Worm (Caenorhabditis elegans): ENCODE data around the gene cct-1.

cct-1 gene

DNA sequence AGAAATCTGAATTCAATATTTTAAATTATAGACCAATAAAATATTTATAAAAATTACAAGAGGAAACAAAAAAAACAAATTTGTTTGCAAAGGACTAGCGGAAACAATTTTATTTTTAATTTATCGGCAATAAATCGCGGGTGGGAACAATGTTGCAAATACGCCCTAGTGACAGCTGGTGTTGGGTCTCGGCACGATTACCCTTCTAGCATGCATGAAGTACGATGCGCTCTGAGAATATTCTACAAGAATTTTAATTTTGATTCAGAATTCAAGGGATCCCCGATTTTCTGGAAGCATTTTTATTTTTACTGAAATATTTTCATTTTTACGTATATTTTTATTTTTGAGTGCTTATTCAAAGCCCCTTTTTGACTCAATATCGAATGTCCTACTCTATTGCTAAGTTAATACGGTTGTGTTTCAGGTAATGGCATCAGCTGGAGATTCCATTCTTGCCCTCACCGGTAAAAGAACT lies at the start of gene cct-1, which contains the start of gene mig-5 (continued):
- no peak for TF ChIP-seq ztf-22 (GFP tag; optimal IDR thresholded peaks at IDR 0.05)
- TF ChIP-seq madf-10 (tag; optimal IDR thresholded peaks at IDR 0.05): peak; percentile 86
- peak; percentile 74 for TF ChIP-seq ztf-26 (tag; optimal IDR thresholded peaks at IDR 0.05)
- peak; percentile 54 for TF ChIP-seq him-1 (tag; optimal IDR thresholded peaks at IDR 0.05)
- TF ChIP-seq chd-7 (tag; optimal IDR thresholded peaks at IDR 0.05): peak; percentile 7
- TF ChIP-seq cebp-2 (GFP tag; IDR thresholded peaks at IDR 0.05): no peak
- TF ChIP-seq hlh-12 (tag; optimal IDR thresholded peaks at IDR 0.05): no peak
- TF ChIP-seq F57C9.4 (tag; optimal IDR thresholded peaks at IDR 0.05): no peak
- TF ChIP-seq ZK185.1 (tag; optimal IDR thresholded peaks at IDR 0.05; ENCODE audit: poor library complexity, severe bottlenecking): peak; percentile 96
- no peak for TF ChIP-seq lag-1 (GFP tag; IDR thresholded peaks at IDR 0.05)
- peak; percentile 46 for TF ChIP-seq B0035.1 (tag; optimal IDR thresholded peaks at IDR 0.05)
- no peak for TF ChIP-seq ceh-58 (GFP tag; IDR thresholded peaks at IDR 0.05)
- TF ChIP-seq snpc-4 (GFP tag; optimal IDR thresholded peaks at IDR 0.05): peak; percentile 57
- peak; percentile 75 to 83 (median 76) for TF ChIP-seq snpc-4 (tag; optimal IDR thresholded peaks at IDR 0.05)
- peak; percentile 84 for TF ChIP-seq tlf-1 (GFP tag; optimal IDR thresholded peaks at IDR 0.05)
- no peak for TF ChIP-seq Y53F4B.3 (GFP tag; IDR thresholded peaks at IDR 0.05)
- peak; percentile 79 for TF ChIP-seq lsl-1 (GFP tag; optimal IDR thresholded peaks at IDR 0.05)
- TF ChIP-seq hmg-1.2 (GFP tag; IDR thresholded peaks at IDR 0.05): peak; percentile 75
- no peak for TF ChIP-seq bed-2 (GFP tag; IDR thresholded peaks at IDR 0.05)
- no peak for TF ChIP-seq ama-1 (optimal IDR thresholded peaks at IDR 0.05)
- TF ChIP-seq ama-1 (GFP tag; optimal IDR thresholded peaks at IDR 0.05): no peak
- TF ChIP-seq unc-130 (GFP tag; optimal IDR thresholded peaks at IDR 0.05): peak; percentile 67
- 0 out of 2 replicates have a peak, but pooled peaks have one; percentile 18 for TF ChIP-seq ztf-28 (GFP tag; IDR thresholded peaks at IDR 0.05)
- peak; percentile 73 for TF ChIP-seq atf-7 (tag; optimal IDR thresholded peaks at IDR 0.05)
- TF ChIP-seq snpc-3.4 (tag; optimal IDR thresholded peaks at IDR 0.05): peak; percentile 26
- peak; percentile 73; the same call in 1 of the 2 replicates for TF ChIP-seq hmg-20 (GFP tag; IDR thresholded peaks at IDR 0.05)
- TF ChIP-seq mxl-1 (tag; optimal IDR thresholded peaks at IDR 0.05): no peak
- TF ChIP-seq ztf-18 (tag; optimal IDR thresholded peaks at IDR 0.05): peak; percentile 77
- TF ChIP-seq snpc-1.1 (tag; optimal IDR thresholded peaks at IDR 0.05; ENCODE audit: insufficient read depth): peak; percentile 0
- TF ChIP-seq ceh-27 (GFP tag; optimal IDR thresholded peaks at IDR 0.05): peak; percentile 84
- TF ChIP-seq lin-54 (GFP tag; optimal IDR thresholded peaks at IDR 0.05): peak; percentile 90
- TF ChIP-seq attf-3 (GFP tag; conservative IDR thresholded peaks at IDR 0.05): peak; percentile 79
- peak; percentile 96 for TF ChIP-seq attf-5 (GFP tag; optimal IDR thresholded peaks at IDR 0.05)
- no peak for TF ChIP-seq nfya-1 (tag; optimal IDR thresholded peaks at IDR 0.05; ENCODE audit: borderline replicate concordance, insufficient read depth)
- peak; percentile 83 for TF ChIP-seq F23B12.7 (tag; optimal IDR thresholded peaks at IDR 0.05; ENCODE audit: insufficient read depth)
- TF ChIP-seq F33H1.4 (GFP tag; IDR thresholded peaks at IDR 0.05): peak; percentile 100
- peak; percentile 74 for TF ChIP-seq lir-1 (GFP tag; conservative IDR thresholded peaks at IDR 0.05)
- TF ChIP-seq sptf-2 (GFP tag; optimal IDR thresholded peaks at IDR 0.05): no peak
- TF ChIP-seq mcd-1 (GFP tag; IDR thresholded peaks at IDR 0.05): peak; percentile 99
- TF ChIP-seq T26A5.8 (tag; optimal IDR thresholded peaks at IDR 0.05): no peak
- no peak for TF ChIP-seq fkh-3 (tag; optimal IDR thresholded peaks at IDR 0.05)
- TF ChIP-seq somi-1 (GFP tag; optimal IDR thresholded peaks at IDR 0.05): peak; percentile 87
- TF ChIP-seq ztf-3 (GFP tag; optimal IDR thresholded peaks at IDR 0.05): peak; percentile 27
- TF ChIP-seq sea-2 (GFP tag; IDR thresholded peaks at IDR 0.05): no peak
- 0 out of 2 replicates have a peak, but pooled peaks have one; percentile 33 for TF ChIP-seq attf-6 (GFP tag; IDR thresholded peaks at IDR 0.05)
- peak; percentile 30 for TF ChIP-seq die-1 (tag; optimal IDR thresholded peaks at IDR 0.05)
- TF ChIP-seq nhr-27 (tag; optimal IDR thresholded peaks at IDR 0.05): no peak
- peak; percentile 81 for TF ChIP-seq C17E4.6 (GFP tag; IDR thresholded peaks at IDR 0.05)
- TF ChIP-seq Y67H2A.10 (GFP tag; conservative IDR thresholded peaks at IDR 0.05): peak; percentile 54; the same call in 1 of the 2 replicates

Measured in whole organism, young adult.